Fruit fly (Drosophila melanogaster) whole organism, embryonic: Measurements from ENCODE around the gene CG31493.
A peak's percentile ranks its signal among the peaks of the same experiment; 100 is the strongest.

Source experiments
- Atf6 ChIP-seq: fragments of 200-800 bp; sonication (Bioruptor generic); IDR thresholded peaks from 2 replicates; pipeline ENCODE4 v1.3.6; 2022; ENCODE audit warnings: missing biosample characterization, missing genetic modification characterization
- CG10209 ChIP-seq: fragments of 200-800 bp; sonication (Bioruptor generic); optimal IDR thresholded peaks from 3 replicates; lab custom pipeline; 2017; ENCODE audit warnings: missing biosample characterization, mild to moderate bottlenecking, missing genetic modification characterization, missing genetic modification reagents
- CG10321 ChIP-seq: fragments of 200-800 bp; sonication (Bioruptor generic); IDR thresholded peaks from 2 replicates; pipeline ENCODE4 v1.3.6; 2022; ENCODE audit warnings: missing biosample characterization, missing genetic modification characterization
- CG10979 ChIP-seq: fragments of 200-800 bp; sonication (Bioruptor generic); optimal IDR thresholded peaks from 2 replicates; lab custom pipeline; 2018; ENCODE audit warnings: missing biosample characterization, mild to moderate bottlenecking, missing genetic modification characterization, moderate library complexity
- CG11560 ChIP-seq: fragments of 200-800 bp; sonication (Bioruptor generic); IDR thresholded peaks from 3 replicates; pipeline ENCODE4 v1.3.6; 2022; ENCODE audit warnings: missing biosample characterization, missing genetic modification characterization
- CG12236 ChIP-seq: fragments of 200-800 bp; sonication (Bioruptor generic); optimal IDR thresholded peaks from 2 replicates; lab custom pipeline; 2016; ENCODE audit warnings: missing biosample characterization, missing genetic modification characterization
- CG12391 ChIP-seq: fragments of 200-800 bp; sonication (Bioruptor generic); optimal IDR thresholded peaks from 3 replicates; lab custom pipeline; 2018; ENCODE audit warnings: missing biosample characterization, mild to moderate bottlenecking, missing genetic modification characterization, moderate library complexity
- CG12769 ChIP-seq: fragments of 200-800 bp; sonication (Bioruptor generic); optimal IDR thresholded peaks from 2 replicates; lab custom pipeline; 2019; ENCODE audit warnings: missing biosample characterization, mild to moderate bottlenecking, missing genetic modification characterization, moderate library complexity
- CG13287 ChIP-seq: fragments of 200-800 bp; sonication (Bioruptor generic); IDR thresholded peaks from 2 replicates; pipeline ENCODE4 v1.3.6; 2022; ENCODE audit warnings: missing biosample characterization, missing genetic modification characterization; ENCODE audit not compliant: partially characterized antibody
- CG14014 ChIP-seq: fragments of 200-800 bp; sonication (Bioruptor generic); IDR thresholded peaks from 2 replicates; pipeline ENCODE4 v1.3.6; 2022; ENCODE audit warnings: missing biosample characterization, missing genetic modification characterization
- CG18619 ChIP-seq: fragments of 200-800 bp; sonication (Bioruptor generic); optimal IDR thresholded peaks from 3 replicates; lab custom pipeline; 2017; ENCODE audit warnings: missing biosample characterization, mild to moderate bottlenecking, missing genetic modification characterization
- CG30020 ChIP-seq: fragments of 200-800 bp; optimal IDR thresholded peaks from 2 replicates; lab custom pipeline; 2019; ENCODE audit warnings: missing biosample characterization, mild to moderate bottlenecking, missing genetic modification characterization, moderate library complexity
- CG3163 ChIP-seq: fragments of 200-800 bp; sonication (Bioruptor generic); optimal IDR thresholded peaks from 3 replicates; lab custom pipeline; 2016; ENCODE audit warnings: missing biosample characterization, missing genetic modification characterization
- CG4424 ChIP-seq: fragments of 200-800 bp; sonication (Bioruptor generic); optimal IDR thresholded peaks from 3 replicates; lab custom pipeline; 2016; ENCODE audit warnings: missing biosample characterization, missing genetic modification characterization
- CG4730 ChIP-seq: fragments of 200-800 bp; sonication (Bioruptor generic); IDR thresholded peaks from 2 replicates; pipeline ENCODE4 v1.3.6; 2022; ENCODE audit warnings: missing biosample characterization, missing genetic modification characterization
- CG5245 ChIP-seq: fragments of 200-800 bp; sonication (Bioruptor generic); optimal IDR thresholded peaks from 3 replicates; lab custom pipeline; 2016; ENCODE audit warnings: missing biosample characterization, missing genetic modification characterization
- CG6254 ChIP-seq: fragments of 200-800 bp; sonication (Bioruptor generic); optimal IDR thresholded peaks from 3 replicates; lab custom pipeline; 2017; ENCODE audit warnings: mild to moderate bottlenecking, missing biosample characterization, missing genetic modification reagents, missing genetic modification characterization
- CG8924 ChIP-seq: fragments of 200-800 bp; optimal IDR thresholded peaks from 3 replicates; lab custom pipeline; 2019; ENCODE audit warnings: missing biosample characterization, mild to moderate bottlenecking, missing genetic modification characterization, moderate library complexity
- CG9215 ChIP-seq: fragments of 200-800 bp; sonication (Bioruptor generic); IDR thresholded peaks from 2 replicates; pipeline ENCODE4 v1.3.6; 2022; ENCODE audit warnings: missing biosample characterization, missing genetic modification characterization
- CG9609 ChIP-seq: fragments of 200-800 bp; sonication (Bioruptor generic); optimal IDR thresholded peaks from 3 replicates; lab custom pipeline; 2016; ENCODE audit warnings: missing biosample characterization, missing genetic modification characterization
- Dref ChIP-seq: fragments of 200-800 bp; sonication (Bioruptor generic); IDR thresholded peaks from 2 replicates; pipeline ENCODE4 v1.3.6; 2022; ENCODE audit warnings: missing biosample characterization, missing genetic modification characterization
- E2f1 ChIP-seq: fragments of 200-800 bp; sonication (Bioruptor generic); IDR thresholded peaks from 2 replicates; pipeline ENCODE4 v1.3.6; 2022; ENCODE audit warnings: missing biosample characterization, missing genetic modification characterization
- ERR ChIP-seq: fragments of 200-800 bp; sonication (Bioruptor generic); optimal IDR thresholded peaks from 2 replicates; lab custom pipeline; 2016; ENCODE audit warnings: missing biosample characterization, missing genetic modification characterization
- Lpt ChIP-seq: fragments of >200 bp; optimal IDR thresholded peaks from 2 replicates; lab custom pipeline; 2018; ENCODE audit warnings: missing biosample characterization, missing genetic modification characterization
- MBD-R2 ChIP-seq: fragments of 200-800 bp; sonication (Bioruptor generic); IDR thresholded peaks from 2 replicates; pipeline ENCODE4 v1.3.6; 2022; ENCODE audit warnings: missing biosample characterization, missing genetic modification characterization
- MTF-1 ChIP-seq: fragments of 200-800 bp; sonication (Bioruptor generic); optimal IDR thresholded peaks from 2 replicates; lab custom pipeline; 2018; ENCODE audit warnings: missing biosample characterization, mild to moderate bottlenecking, missing genetic modification characterization, borderline replicate concordance
- Pdp1 ChIP-seq, 2 experiments: fragments of 200-800 bp; sonication (Bioruptor generic); optimal IDR thresholded peaks; 3 replicates each; lab custom pipeline; 2016; ENCODE audit warnings: missing biosample characterization in 2 of 2, missing genetic modification characterization in 2 of 2, mild to moderate bottlenecking in 1 of 2, moderate library complexity in 1 of 2
- Ptx1 ChIP-seq: fragments of 200-800 bp; sonication (Bioruptor generic); IDR thresholded peaks from 2 replicates; pipeline ENCODE4 v1.3.6; 2022; ENCODE audit warnings: missing biosample characterization, missing genetic modification characterization
- Sin3A ChIP-seq: fragments of >200 bp; optimal IDR thresholded peaks from 2 replicates; lab custom pipeline; 2018
- Tbp ChIP-seq: fragments of >200 bp; optimal IDR thresholded peaks from 2 replicates; lab custom pipeline; 2018; ENCODE audit warnings: missing biosample characterization, missing genetic modification characterization
- chinmo ChIP-seq: fragments of 200-800 bp; sonication (Bioruptor generic); IDR thresholded peaks from 4 replicates; pipeline ENCODE4 v1.3.6; 2022; ENCODE audit warnings: missing biosample characterization, missing genetic modification characterization; ENCODE audit not compliant: partially characterized antibody
- dpn ChIP-seq, 2 experiments: fragments of 200-800 bp; sonication (Bioruptor generic); optimal IDR thresholded peaks; 3 replicates each; lab custom pipeline; 2016; ENCODE audit warnings: missing biosample characterization in 2 of 2, missing genetic modification characterization in 2 of 2
- eyg ChIP-seq: fragments of 200-800 bp; sonication (Bioruptor generic); optimal IDR thresholded peaks from 3 replicates; lab custom pipeline; 2016; ENCODE audit warnings: missing biosample characterization, missing genetic modification characterization
- gem ChIP-seq: fragments of 200-800 bp; sonication (Bioruptor generic); optimal IDR thresholded peaks from 2 replicates; lab custom pipeline; 2019; ENCODE audit warnings: missing biosample characterization, mild to moderate bottlenecking, missing genetic modification characterization, moderate library complexity
- h ChIP-seq: fragments of >200 bp; optimal IDR thresholded peaks from 2 replicates; lab custom pipeline; 2017
- insv ChIP-seq, 2 experiments: fragments of 200-800 bp; sonication (Bioruptor generic); optimal IDR thresholded peaks; 3 replicates each; lab custom pipeline; 2016 to 2018; ENCODE audit warnings: missing biosample characterization in 2 of 2, missing genetic modification characterization in 2 of 2
- lilli ChIP-seq: fragments of 200-800 bp; sonication (Bioruptor generic); optimal IDR thresholded peaks from 3 replicates; lab custom pipeline; 2016; ENCODE audit warnings: missing biosample characterization, missing genetic modification characterization
- mam ChIP-seq: fragments of 200-800 bp; sonication (Bioruptor generic); optimal IDR thresholded peaks from 3 replicates; lab custom pipeline; 2016; ENCODE audit warnings: missing biosample characterization, missing genetic modification characterization
- nom ChIP-seq: fragments of 200-800 bp; sonication (Bioruptor generic); optimal IDR thresholded peaks from 2 replicates; lab custom pipeline; 2017; ENCODE audit warnings: missing biosample characterization, missing genetic modification characterization, mild to moderate bottlenecking, moderate library complexity, missing genetic modification reagents
- otp ChIP-seq: fragments of 200-800 bp; sonication (Bioruptor generic); IDR thresholded peaks from 3 replicates; pipeline ENCODE4, ENCODE4 v1.3.6; 2022; ENCODE audit warnings: missing biosample characterization, missing genetic modification characterization
- pan ChIP-seq, 4 experiments: fragments of >200 bp in 3 of 4; fragments of 200-800 bp in 1 of 4; sonication (Bioruptor generic) in 1 of 4; optimal IDR thresholded peaks in 3 of 4; IDR thresholded peaks in 1 of 4; 2 replicates each; pipeline versions ENCODE4 v1.3.6 to Lab custom; 2017 to 2022; ENCODE audit warnings: missing biosample characterization in 2 of 4, missing genetic modification characterization in 2 of 4, mixed read lengths in 1 of 4
- pho ChIP-seq: fragments of 200-800 bp; sonication (Bioruptor generic); optimal IDR thresholded peaks from 2 replicates; lab custom pipeline; 2016; ENCODE audit warnings: missing biosample characterization, missing genetic modification characterization
- sens-2 ChIP-seq: fragments of 200-800 bp; sonication (Bioruptor generic); IDR thresholded peaks from 2 replicates; pipeline ENCODE4 v1.3.6; 2022; ENCODE audit warnings: missing biosample characterization, missing genetic modification characterization
- sisA ChIP-seq: fragments of 200-800 bp; sonication (Bioruptor generic); IDR thresholded peaks from 2 replicates; pipeline ENCODE4 v1.3.6; 2022; ENCODE audit warnings: missing biosample characterization, missing genetic modification characterization
- unc-4 ChIP-seq: fragments of 200-800 bp; sonication (Bioruptor generic); IDR thresholded peaks from 2 replicates; pipeline ENCODE4 v1.3.6; 2022; ENCODE audit warnings: missing biosample characterization, missing genetic modification characterization; ENCODE audit not compliant: partially characterized antibody
- unpg ChIP-seq: fragments of 200-800 bp; sonication (Bioruptor generic); optimal IDR thresholded peaks from 3 replicates; lab custom pipeline; 2018; ENCODE audit warnings: missing biosample characterization, mild to moderate bottlenecking, missing genetic modification characterization, moderate library complexity
- usp ChIP-seq: fragments of >200 bp; optimal IDR thresholded peaks from 2 replicates; lab custom pipeline; 2017; ENCODE audit warnings: missing biosample characterization, missing genetic modification characterization
- wdn ChIP-seq: fragments of 200-800 bp; sonication (Bioruptor generic); IDR thresholded peaks from 2 replicates; pipeline ENCODE4 v1.3.6; 2022; ENCODE audit warnings: missing biosample characterization, missing genetic modification characterization
- wor ChIP-seq: fragments of 200-800 bp; sonication (Bioruptor generic); IDR thresholded peaks from 2 replicates; pipeline ENCODE4 v1.3.6; 2022; ENCODE audit warnings: missing biosample characterization, missing genetic modification characterization
- z ChIP-seq: fragments of 200-800 bp; sonication (Bioruptor generic); IDR thresholded peaks from 3 replicates; pipeline ENCODE4 v1.3.6; 2022; ENCODE audit warnings: missing biosample characterization, missing genetic modification characterization
- zen2 ChIP-seq: fragments of 200-800 bp; sonication (Bioruptor generic); IDR thresholded peaks from 3 replicates; pipeline ENCODE4 v1.3.6; 2022; ENCODE audit warnings: missing biosample characterization, missing genetic modification characterization; ENCODE audit not compliant: partially characterized antibody

Gene CG31493

DNA sequence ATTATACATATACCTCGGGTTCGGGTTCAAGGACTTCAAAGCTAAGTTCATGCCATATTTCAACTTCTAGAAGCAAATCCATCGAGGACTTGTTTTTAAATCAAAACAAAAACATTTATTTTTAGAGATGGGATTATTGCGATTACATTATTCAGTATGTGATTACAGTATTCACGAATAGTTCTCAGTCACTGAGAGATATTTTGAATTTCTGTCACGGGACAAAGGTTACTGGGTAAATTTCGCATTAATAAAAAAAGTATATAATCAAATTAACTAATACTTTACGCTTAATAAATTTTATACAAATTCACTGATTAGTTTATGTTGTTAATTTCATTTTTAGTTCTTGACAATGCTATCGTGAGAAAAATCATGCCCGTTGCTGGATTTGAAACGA lies 37.8 kb upstream of the CG31493 start (continued):
- TF ChIP-seq mam (GFP tag; lab: Kevin White, UChicago): peak; percentile 10
- no peak for TF ChIP-seq CG9609
- peak; percentile 60 for TF ChIP-seq Dref (GFP tag; lab: Robert Waterston, UW)
- TF ChIP-seq CG18619 (GFP tag; lab: Kevin White, UChicago): no peak
- TF ChIP-seq E2f1: no peak
- TF ChIP-seq CG9215: peak; percentile 16; the same call in 1 of the 2 replicates
- TF ChIP-seq Ptx1 (GFP tag; lab: Robert Waterston, UW): peak; percentile 14; the same call in 1 of the 2 replicates
- TF ChIP-seq CG6254 (GFP tag; lab: Kevin White, UChicago): peak; percentile 10
- no peak for TF ChIP-seq h (lab: Kevin White, UChicago)
- no peak for TF ChIP-seq pan (optimal IDR thresholded peaks at IDR 0.05; lab: Kevin White, UChicago)
- no peak for TF ChIP-seq pan (GFP tag; optimal IDR thresholded peaks at IDR 0.05 in 1 of 2, IDR thresholded peaks at IDR 0.05 in 1 of 2)
- TF ChIP-seq Atf6 (GFP tag; lab: Robert Waterston, UW): 0 out of 2 replicates have a peak, but pooled peaks have one; percentile 20
- TF ChIP-seq MTF-1 (GFP tag; lab: Kevin White, UChicago): no peak
- no peak for TF ChIP-seq wor
- no peak for TF ChIP-seq ERR (GFP tag; lab: Kevin White, UChicago)
- peak; percentile 26; the same call in 1 of the 2 replicates for TF ChIP-seq CG14014
- 0 out of 2 replicates have a peak, but pooled peaks have one; percentile 14 for TF ChIP-seq unc-4 (GFP tag; lab: Robert Waterston, UW)
- TF ChIP-seq CG4730 (GFP tag; lab: Robert Waterston, UW): no peak
- no peak for TF ChIP-seq insv (GFP tag; optimal IDR thresholded peaks at IDR 0.05; lab: Kevin White, UChicago)
- TF ChIP-seq CG12391 (tag; lab: Kevin White, UChicago): peak; percentile 47
- TF ChIP-seq z (GFP tag; lab: Robert Waterston, UW): no peak
- TF ChIP-seq Lpt (GFP tag; lab: Kevin White, UChicago): no peak
- TF ChIP-seq CG13287 (GFP tag; lab: Robert Waterston, UW): peak; percentile 36; the same call in 1 of the 2 replicates
- peak; percentile 23 for TF ChIP-seq nom (GFP tag; lab: Kevin White, UChicago)
- TF ChIP-seq CG11560: no peak
- peak; percentile 53 for TF ChIP-seq lilli (GFP tag; lab: Kevin White, UChicago)
- no peak for TF ChIP-seq eyg (GFP tag; lab: Kevin White, UChicago)
- no peak for TF ChIP-seq Pdp1 (GFP tag; optimal IDR thresholded peaks at IDR 0.05; lab: Kevin White, UChicago)
- TF ChIP-seq gem: no peak
- no peak for TF ChIP-seq CG12769 (tag; lab: Kevin White, UChicago)
- TF ChIP-seq CG3163 (GFP tag; lab: Kevin White, UChicago): no peak
- TF ChIP-seq CG30020 (tag; lab: Kevin White, UChicago): peak; percentile 70
- TF ChIP-seq wdn (GFP tag; lab: Robert Waterston, UW): no peak
- TF ChIP-seq CG12236 (GFP tag; lab: Kevin White, UChicago): no peak
- TF ChIP-seq CG8924 (tag; lab: Kevin White, UChicago): peak; percentile 1
- TF ChIP-seq usp (GFP tag; lab: Kevin White, UChicago): no peak
- peak; percentile 22 for TF ChIP-seq CG10979
- TF ChIP-seq otp (GFP tag; lab: Robert Waterston, UW): no peak
- no peak for TF ChIP-seq zen2 (GFP tag; lab: Robert Waterston, UW)
- peak; percentile 70 for TF ChIP-seq MBD-R2 (GFP tag; lab: Robert Waterston, UW)
- TF ChIP-seq Sin3A: no peak
- no peak for TF ChIP-seq CG10321
- TF ChIP-seq sisA: 0 out of 2 replicates have a peak, but pooled peaks have one; percentile 12
- TF ChIP-seq CG4424: no peak
- no peak for TF ChIP-seq chinmo (GFP tag; lab: Robert Waterston, UW)
- TF ChIP-seq CG5245 (GFP tag; lab: Kevin White, UChicago): no peak
- TF ChIP-seq dpn (GFP tag; optimal IDR thresholded peaks at IDR 0.05; lab: Kevin White, UChicago): peak in 1 of 2 experiments; percentile 10
- TF ChIP-seq Tbp (GFP tag; lab: Kevin White, UChicago): no peak
- no peak for TF ChIP-seq CG10209 (GFP tag; lab: Kevin White, UChicago)
- no peak for TF ChIP-seq pho (GFP tag; lab: Kevin White, UChicago)
- peak; percentile 8 for TF ChIP-seq unpg (GFP tag; lab: Kevin White, UChicago)
- no peak for TF ChIP-seq sens-2 (GFP tag; lab: Robert Waterston, UW)
